Worm (Caenorhabditis elegans): ENCODE measurements around the gene Y50D4C.12.

DNA sequence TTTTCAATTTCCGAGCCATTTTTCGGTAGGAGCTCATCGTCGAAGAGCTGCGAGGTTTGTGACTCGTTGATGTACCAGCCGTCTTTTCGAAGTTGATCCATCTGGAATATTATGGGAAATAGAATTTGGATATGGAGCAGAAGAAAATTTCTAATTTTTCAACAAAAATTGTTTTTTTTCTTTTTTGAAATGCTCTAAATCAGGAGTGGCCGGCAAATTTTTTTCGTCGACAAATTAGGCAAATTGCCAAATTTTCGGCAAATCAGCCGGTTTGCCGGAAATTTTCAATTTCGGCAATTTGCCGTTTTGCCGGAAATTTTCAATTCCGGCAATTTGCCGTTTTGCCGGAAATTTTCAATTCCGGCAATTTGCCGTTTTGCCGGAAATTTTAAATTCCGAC lies 37.2 kb upstream of the Y50D4C.12 start, which contains the start of gene Y50D4C.3:
- TF ChIP-seq lin-32 (GFP tag; optimal IDR thresholded peaks at IDR 0.05) (no peak), elt-3 (tag; optimal IDR thresholded peaks at IDR 0.05) (no peak), nhr-237 (tag; optimal IDR thresholded peaks at IDR 0.05) (no peak), snpc-4 (tag; optimal IDR thresholded peaks at IDR 0.05) (no peak), ztf-11 (tag; optimal IDR thresholded peaks at IDR 0.05) (no peak), nhr-28 (tag; optimal IDR thresholded peaks at IDR 0.05) (no peak), sem-2 (GFP tag; optimal IDR thresholded peaks at IDR 0.05) (no peak)

Measured in whole organism, mixed stage, embryonic.